Fruit fly (Drosophila melanogaster) whole organism, wandering third instar larva: Measurements from ENCODE around the gene CG13455.
A peak's percentile ranks its signal among the peaks of the same experiment; 100 is the strongest.

ENCODE experiments used
- CrebA ChIP-seq: fragments of 200-800 bp; sonication (Bioruptor generic); optimal IDR thresholded peaks from 2 replicates; lab custom pipeline; 2016; ENCODE audit warnings: missing biosample characterization, mild to moderate bottlenecking, missing genetic modification characterization, borderline replicate concordance
- Hr78 ChIP-seq: fragments of >200 bp; optimal IDR thresholded peaks from 2 replicates; lab custom pipeline; 2017; ENCODE audit warnings: missing biosample characterization, missing genetic modification characterization
- N ChIP-seq: fragments of >200 bp; optimal IDR thresholded peaks from 2 replicates; lab custom pipeline; 2018; ENCODE audit warnings: missing biosample characterization, missing external identifiers, missing genetic modification characterization
- OdsH ChIP-seq: fragments of 200-800 bp; sonication (Bioruptor generic); optimal IDR thresholded peaks from 2 replicates; lab custom pipeline; 2016; ENCODE audit warnings: missing biosample characterization, mild to moderate bottlenecking, missing genetic modification characterization
- Rel ChIP-seq, 2 experiments: fragments of 200-800 bp; sonication (Bioruptor generic) in 1 of 2; optimal IDR thresholded peaks; 2 replicates in 1 of 2; 3 replicates in 1 of 2; lab custom pipeline; 2016 to 2019; ENCODE audit warnings: mild to moderate bottlenecking in 2 of 2, missing biosample characterization in 2 of 2, missing genetic modification characterization in 2 of 2, moderate library complexity in 1 of 2
- br ChIP-seq: fragments of 200-800 bp; sonication (Bioruptor generic); optimal IDR thresholded peaks from 2 replicates; lab custom pipeline; 2016; ENCODE audit warnings: missing biosample characterization, missing genetic modification characterization
- brk ChIP-seq: fragments of 200-800 bp; sonication (Bioruptor generic); optimal IDR thresholded peaks from 2 replicates; lab custom pipeline; 2016; ENCODE audit warnings: missing biosample characterization, mild to moderate bottlenecking, missing genetic modification characterization
- ey ChIP-seq: fragments of 200-800 bp; sonication (Bioruptor generic); optimal IDR thresholded peaks from 2 replicates; lab custom pipeline; 2016; ENCODE audit warnings: missing biosample characterization, missing genetic modification characterization
- foxo ChIP-seq, 2 experiments: fragments of 200-800 bp; sonication (Bioruptor generic); optimal IDR thresholded peaks; 2 replicates in 1 of 2; 3 replicates in 1 of 2; lab custom pipeline; 2016 to 2017; ENCODE audit warnings: missing biosample characterization in 2 of 2, missing genetic modification characterization in 2 of 2
- pan ChIP-seq: fragments of >200 bp; optimal IDR thresholded peaks from 2 replicates; lab custom pipeline; 2017

CG13455 gene

DNA sequence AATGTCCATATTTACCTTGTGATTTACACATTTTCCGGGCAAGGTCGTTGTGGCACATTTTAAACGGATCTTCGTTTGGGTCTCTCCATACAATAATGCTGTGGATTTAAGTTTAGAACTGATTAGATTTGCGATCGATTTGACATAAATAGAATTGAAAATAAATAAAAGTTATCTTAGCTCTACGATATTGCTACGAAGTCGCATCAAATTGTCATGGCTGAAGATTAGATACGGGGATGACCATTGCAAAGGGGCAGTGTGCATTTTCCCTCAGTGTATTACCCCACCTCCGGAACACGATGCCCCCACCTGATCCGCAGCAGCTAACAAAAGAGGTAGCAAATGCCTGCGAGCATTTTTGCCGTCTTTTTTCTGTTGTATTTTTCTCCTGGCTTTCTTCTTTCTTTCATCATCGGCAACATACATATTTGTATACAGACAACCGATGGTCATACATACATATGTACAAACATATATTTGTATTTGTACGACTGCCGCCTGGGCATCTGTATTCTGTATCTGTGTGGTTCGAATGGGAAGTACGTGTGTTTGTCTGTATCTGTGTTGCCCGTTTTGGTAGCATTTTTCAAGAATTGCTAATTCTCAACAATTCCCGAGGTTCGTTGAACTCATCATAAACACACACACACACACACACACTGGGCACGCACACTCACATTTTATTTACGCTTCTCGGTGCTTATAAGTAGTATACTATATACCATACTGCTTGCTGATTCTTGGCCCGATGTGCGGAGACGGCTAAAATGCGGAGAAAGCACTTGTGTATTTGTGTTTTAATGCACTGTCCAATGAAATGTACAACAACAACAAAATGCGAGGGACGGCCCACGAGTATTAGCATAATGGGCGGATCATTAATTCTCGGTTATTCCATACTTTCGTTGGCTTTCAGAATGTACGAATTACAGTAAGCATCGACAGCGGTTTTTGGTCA lies 48.4 kb downstream of the CG13455 start (continued):
- TF ChIP-seq N = no peak
- TF ChIP-seq foxo (GFP tag; optimal IDR thresholded peaks at IDR 0.05; lab: Kevin White, UChicago) = peak in 1 of 2 experiments; percentile 39
- TF ChIP-seq ey (GFP tag; lab: Kevin White, UChicago) = peak; percentile 37
- TF ChIP-seq pan (lab: Kevin White, UChicago) = no peak

dm6 chr3L:15547187-15547790 lies 50.9 kb downstream of the CG13455 start:
- TF ChIP-seq OdsH (no peak), Hr78 (no peak), Rel (GFP tag; optimal IDR thresholded peaks at IDR 0.05; lab: Kevin White, UChicago) (peak; percentile 52), Rel (tag; optimal IDR thresholded peaks at IDR 0.05; lab: Kevin White, UChicago) (peak; percentile 95), CrebA (GFP tag; lab: Kevin White, UChicago) (peak; percentile 85), brk (GFP tag; lab: Kevin White, UChicago) (peak; percentile 59), br (peak; percentile 38)
